Fruit fly (Drosophila melanogaster): ENCODE results near the gene CG33523.

DNA sequence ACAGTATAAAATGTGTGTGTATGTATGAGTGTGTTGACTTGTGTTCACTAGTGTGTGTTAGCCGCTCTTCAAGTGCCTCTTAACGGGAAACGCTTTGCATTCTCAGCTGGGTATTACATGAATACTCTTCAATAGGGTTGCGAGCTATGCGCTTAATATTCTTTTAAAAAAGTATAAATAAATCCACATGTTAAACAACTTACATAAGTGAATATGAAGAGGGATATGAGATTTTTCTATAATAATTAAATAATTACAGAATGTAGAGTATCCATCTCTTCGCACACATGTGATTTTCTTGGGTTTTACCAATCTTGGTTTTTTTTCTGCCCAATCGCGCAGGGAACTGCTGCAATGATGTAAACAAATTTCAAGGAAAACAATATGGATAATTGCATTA, 21.9 kb downstream of the CG33523 start:
- TF ChIP-seq CG33017 (tag; optimal IDR thresholded peaks at IDR 0.05), result no peak
- no peak for TF ChIP-seq cic (GFP tag; optimal IDR thresholded peaks at IDR 0.05)
- TF ChIP-seq CG7101 (tag; optimal IDR thresholded peaks at IDR 0.05), result no peak
- TF ChIP-seq CG1620 (GFP tag; optimal IDR thresholded peaks at IDR 0.05), result no peak
- no peak for TF ChIP-seq toe (GFP tag; optimal IDR thresholded peaks at IDR 0.05)
- TF ChIP-seq CG5204 (GFP tag; optimal IDR thresholded peaks at IDR 0.05), result no peak
- TF ChIP-seq pad (GFP tag; optimal IDR thresholded peaks at IDR 0.05), result no peak
- no peak for TF ChIP-seq cnc (optimal IDR thresholded peaks at IDR 0.05)
- TF ChIP-seq kay (GFP tag; ENCODE audit: borderline replicate concordance), result no peak
- TF ChIP-seq ovo (GFP tag; optimal IDR thresholded peaks at IDR 0.05), result no peak
